Worm (Caenorhabditis elegans) whole organism, L3 larva: ENCODE measurements around the gene F45B8.5.
A peak's percentile ranks its signal among the peaks of the same experiment; 100 is the strongest.

ENCODE experiments used
- R02D3.7 ChIP-seq: fragments of 150-350 bp; optimal IDR thresholded peaks from 2 replicates; lab custom pipeline; 2014; ENCODE audit warnings: missing biosample characterization, missing genetic modification characterization
- ZK546.5 ChIP-seq: sonication (generic microtip); optimal IDR thresholded peaks from 2 replicates; lab custom pipeline; 2017; ENCODE audit warnings: missing biosample characterization, missing genetic modification characterization
- aly-2 ChIP-seq: fragments of 150-350 bp; optimal IDR thresholded peaks from 2 replicates; lab custom pipeline; 2014; ENCODE audit warnings: missing biosample characterization, missing genetic modification characterization
- ama-1 ChIP-seq: fragments of 150-350 bp; optimal IDR thresholded peaks from 2 replicates; lab custom pipeline; 2018
- ceh-16 ChIP-seq: sonication (generic microtip); optimal IDR thresholded peaks from 2 replicates; lab custom pipeline; 2017; ENCODE audit warnings: missing biosample characterization, missing genetic modification characterization
- ceh-28 ChIP-seq: fragments of 150-350 bp; optimal IDR thresholded peaks from 2 replicates; lab custom pipeline; 2014; ENCODE audit warnings: missing biosample characterization, missing genetic modification reagents, missing genetic modification characterization
- ceh-82 ChIP-seq: fragments of 150-350 bp; optimal IDR thresholded peaks from 2 replicates; lab custom pipeline; 2014; ENCODE audit warnings: missing biosample characterization, missing genetic modification characterization
- ceh-9 ChIP-seq: sonication (generic microtip); optimal IDR thresholded peaks from 2 replicates; lab custom pipeline; 2018; ENCODE audit warnings: missing biosample characterization, missing genetic modification characterization
- daf-12 ChIP-seq: fragments of 150-350 bp; optimal IDR thresholded peaks from 2 replicates; lab custom pipeline; 2014; ENCODE audit warnings: missing biosample characterization, missing genetic modification reagents, missing genetic modification characterization
- egl-27 ChIP-seq: sonication (generic microtip); optimal IDR thresholded peaks from 4 replicates; lab custom pipeline; 2017; ENCODE audit warnings: missing biosample characterization, missing genetic modification reagents, missing genetic modification characterization
- egl-5 ChIP-seq: fragments of 150-350 bp; optimal IDR thresholded peaks from 2 replicates; lab custom pipeline; 2017; ENCODE audit warnings: missing biosample characterization, missing genetic modification reagents, missing genetic modification characterization, inconsistent platforms
- elt-1 ChIP-seq: fragments of 150-350 bp; optimal IDR thresholded peaks from 2 replicates; lab custom pipeline; 2014; ENCODE audit warnings: missing biosample characterization, missing genetic modification characterization
- elt-2 ChIP-seq: sonication (generic microtip); optimal IDR thresholded peaks from 2 replicates; lab custom pipeline; 2016; ENCODE audit warnings: missing genetic modification reagents, mild to moderate bottlenecking, missing genetic modification characterization, missing compliant biosample characterization
- elt-3 ChIP-seq, 3 experiments: fragments of 150-350 bp in 1 of 3; sonication (generic microtip) in 2 of 3; optimal IDR thresholded peaks; 2 replicates in 2 of 3; 4 replicates in 1 of 3; lab custom pipeline; 2014 to 2017; ENCODE audit warnings: missing biosample characterization in 3 of 3, missing genetic modification characterization in 3 of 3
- eor-1 ChIP-seq, 2 experiments: fragments of 150-350 bp; optimal IDR thresholded peaks; 2 replicates each; lab custom pipeline; 2014 to 2018; ENCODE audit warnings: missing biosample characterization in 2 of 2, missing genetic modification characterization in 2 of 2
- fkh-10 ChIP-seq: sonication (generic microtip); optimal IDR thresholded peaks from 2 replicates; lab custom pipeline; 2017; ENCODE audit warnings: missing biosample characterization, missing genetic modification reagents, missing genetic modification characterization
- fkh-2 ChIP-seq: fragments of 150-350 bp; optimal IDR thresholded peaks from 2 replicates; lab custom pipeline; 2014; ENCODE audit warnings: missing biosample characterization, missing genetic modification reagents, missing genetic modification characterization
- fos-1 ChIP-seq: fragments of 150-350 bp; optimal IDR thresholded peaks from 2 replicates; lab custom pipeline; 2014; ENCODE audit warnings: missing biosample characterization, missing genetic modification characterization
- hmg-11 ChIP-seq: sonication (generic microtip); optimal IDR thresholded peaks from 2 replicates; lab custom pipeline; 2016; ENCODE audit warnings: missing genetic modification characterization, missing compliant biosample characterization
- jun-1 ChIP-seq: fragments of 150-350 bp; optimal IDR thresholded peaks from 2 replicates; lab custom pipeline; 2014; ENCODE audit warnings: missing biosample characterization, missing genetic modification reagents, missing genetic modification characterization
- lin-15B ChIP-seq: fragments of 150-350 bp; optimal IDR thresholded peaks from 2 replicates; lab custom pipeline; 2014; ENCODE audit warnings: missing biosample characterization, missing genetic modification characterization
- lin-39 ChIP-seq: fragments of 150-350 bp; optimal IDR thresholded peaks from 2 replicates; lab custom pipeline; 2018; ENCODE audit warnings: missing biosample characterization, missing genetic modification reagents, missing genetic modification characterization
- lsy-12 ChIP-seq: sonication (generic microtip); optimal IDR thresholded peaks from 2 replicates; lab custom pipeline; 2016; ENCODE audit warnings: mild to moderate bottlenecking, missing genetic modification characterization, missing compliant biosample characterization
- mdl-1 ChIP-seq: fragments of 150-350 bp; optimal IDR thresholded peaks from 2 replicates; lab custom pipeline; 2014; ENCODE audit warnings: missing biosample characterization, missing genetic modification characterization
- mml-1 ChIP-seq: fragments of 150-350 bp; sonication (generic microtip); optimal IDR thresholded peaks from 3 replicates; lab custom pipeline; 2014; ENCODE audit warnings: missing biosample characterization, missing genetic modification characterization
- nfya-1 ChIP-seq: sonication (generic microtip); optimal IDR thresholded peaks from 2 replicates; lab custom pipeline; 2017; ENCODE audit warnings: missing genetic modification characterization, mild to moderate bottlenecking, missing compliant biosample characterization, antibody characterized with exemption, moderate library complexity; ENCODE audit not compliant: insufficient read depth
- nhr-11 ChIP-seq: fragments of 150-350 bp; optimal IDR thresholded peaks from 2 replicates; lab custom pipeline; 2014; ENCODE audit warnings: missing biosample characterization, missing genetic modification characterization
- nhr-12 ChIP-seq: fragments of 150-350 bp; optimal IDR thresholded peaks from 2 replicates; lab custom pipeline; 2014; ENCODE audit warnings: missing biosample characterization, missing genetic modification characterization
- nhr-23 ChIP-seq: fragments of 150-350 bp; optimal IDR thresholded peaks from 2 replicates; lab custom pipeline; 2014; ENCODE audit warnings: missing biosample characterization, missing genetic modification reagents, missing genetic modification characterization
- nhr-237 ChIP-seq: fragments of 150-350 bp; optimal IDR thresholded peaks from 2 replicates; lab custom pipeline; 2014; ENCODE audit warnings: missing biosample characterization, missing genetic modification characterization
- nhr-25 ChIP-seq: sonication (generic microtip); optimal IDR thresholded peaks from 2 replicates; lab custom pipeline; 2017; ENCODE audit warnings: missing biosample characterization, missing genetic modification characterization
- nhr-28 ChIP-seq: fragments of 150-350 bp; optimal IDR thresholded peaks from 2 replicates; lab custom pipeline; 2014; ENCODE audit warnings: missing biosample characterization, missing genetic modification characterization
- nhr-43 ChIP-seq: sonication (generic microtip); optimal IDR thresholded peaks from 2 replicates; lab custom pipeline; 2016; ENCODE audit warnings: mild to moderate bottlenecking, missing genetic modification characterization, missing compliant biosample characterization; ENCODE audit not compliant: poor library complexity, severe bottlenecking
- nhr-67 ChIP-seq: fragments of 150-350 bp; optimal IDR thresholded peaks from 2 replicates; lab custom pipeline; 2014; ENCODE audit warnings: missing biosample characterization, missing genetic modification characterization
- nhr-76 ChIP-seq: fragments of 150-350 bp; sonication (generic microtip); optimal IDR thresholded peaks from 5 replicates; lab custom pipeline; 2014; ENCODE audit warnings: missing biosample characterization, missing genetic modification characterization
- nhr-77 ChIP-seq: fragments of 150-350 bp; optimal IDR thresholded peaks from 2 replicates; lab custom pipeline; 2014; ENCODE audit warnings: missing biosample characterization, missing genetic modification characterization
- pha-4 ChIP-seq: fragments of 150-350 bp; optimal IDR thresholded peaks from 2 replicates; lab custom pipeline; 2014; ENCODE audit warnings: missing biosample characterization, missing genetic modification reagents, missing genetic modification characterization
- pqm-1 ChIP-seq: fragments of 150-350 bp; optimal IDR thresholded peaks from 2 replicates; lab custom pipeline; 2017; ENCODE audit warnings: missing biosample characterization, missing genetic modification characterization, inconsistent platforms
- sea-2 ChIP-seq: fragments of 150-350 bp; sonication (generic microtip); optimal IDR thresholded peaks from 4 replicates; lab custom pipeline; 2014; ENCODE audit warnings: missing biosample characterization, missing genetic modification reagents, missing genetic modification characterization
- skn-1 ChIP-seq: fragments of 150-350 bp; optimal IDR thresholded peaks from 2 replicates; lab custom pipeline; 2014; ENCODE audit warnings: missing biosample characterization, missing genetic modification characterization
- snpc-4 ChIP-seq: fragments of 150-350 bp; optimal IDR thresholded peaks from 2 replicates; lab custom pipeline; 2014; ENCODE audit warnings: missing biosample characterization, missing genetic modification characterization
- tbx-2 ChIP-seq: sonication (generic microtip); optimal IDR thresholded peaks from 2 replicates; lab custom pipeline; 2016; ENCODE audit warnings: mild to moderate bottlenecking, missing genetic modification characterization, missing compliant biosample characterization
- unc-39 ChIP-seq: sonication (generic microtip); optimal IDR thresholded peaks from 4 replicates; lab custom pipeline; 2017; ENCODE audit warnings: missing biosample characterization, missing genetic modification characterization
- unc-62 ChIP-seq: fragments of 150-350 bp; sonication (generic microtip); optimal IDR thresholded peaks from 4 replicates; lab custom pipeline; 2014; ENCODE audit warnings: missing biosample characterization, missing genetic modification reagents, missing genetic modification characterization
- zag-1 ChIP-seq: fragments of 150-350 bp; optimal IDR thresholded peaks from 2 replicates; lab custom pipeline; 2014; ENCODE audit warnings: missing biosample characterization, missing genetic modification characterization
- ztf-11 ChIP-seq: fragments of 150-350 bp; optimal IDR thresholded peaks from 2 replicates; lab custom pipeline; 2014; ENCODE audit warnings: missing biosample characterization, missing genetic modification characterization
- ztf-4 ChIP-seq: fragments of 150-350 bp; optimal IDR thresholded peaks from 2 replicates; lab custom pipeline; 2014; ENCODE audit warnings: missing biosample characterization, missing genetic modification characterization

The F45B8.5 gene

ce11 chrX:14973085-14973484, 7.2 kb downstream of the F45B8.5 start:
- TF ChIP-seq lin-15B (tag; lab: Kevin White, UChicago): no peak
- TF ChIP-seq unc-39 (tag; lab: Kevin White, UChicago): no peak
- no peak for TF ChIP-seq nhr-25 (tag; lab: Kevin White, UChicago)
- no peak for TF ChIP-seq ztf-4 (tag; lab: Kevin White, UChicago)
- TF ChIP-seq ceh-9 (tag; lab: Kevin White, UChicago): no peak
- no peak for TF ChIP-seq pqm-1 (tag; lab: Kevin White, UChicago)
- no peak for TF ChIP-seq nhr-77 (tag; lab: Kevin White, UChicago)
- TF ChIP-seq nhr-76 (tag; lab: Kevin White, UChicago): no peak
- TF ChIP-seq mml-1 (tag; lab: Kevin White, UChicago): no peak
- TF ChIP-seq fos-1 (tag; lab: Kevin White, UChicago): no peak

ce11 chrX:14975467-14976167, 9.8 kb downstream of the F45B8.5 start, which contains the start of gene F20D1.3:
Gene F20D1.3 (plus strand): TSS chrX:14976117.
- no peak for TF ChIP-seq nhr-12 (tag; lab: Kevin White, UChicago)
- no peak for TF ChIP-seq nhr-11
- no peak for TF ChIP-seq nhr-237 (tag; lab: Kevin White, UChicago)
- peak; percentile 55 for TF ChIP-seq pha-4
- no peak for TF ChIP-seq egl-27 (tag; lab: Kevin White, UChicago)
- TF ChIP-seq fkh-10 (GFP tag; lab: Kevin White, UChicago): no peak
- peak; percentile 79 for TF ChIP-seq egl-5 (tag; lab: Kevin White, UChicago)
- TF ChIP-seq nhr-28: no peak
- no peak for TF ChIP-seq elt-1
- TF ChIP-seq nhr-23: peak; percentile 76
- no peak for TF ChIP-seq R02D3.7
- TF ChIP-seq fkh-2 (tag; lab: Kevin White, UChicago): no peak
- peak; percentile 20 for TF ChIP-seq lin-15B (tag; lab: Kevin White, UChicago)
- TF ChIP-seq nhr-43: peak; percentile 41
- no peak for TF ChIP-seq aly-2
- TF ChIP-seq snpc-4 (tag; lab: Kevin White, UChicago): peak; percentile 42
- no peak for TF ChIP-seq ztf-11 (tag; lab: Kevin White, UChicago)
- TF ChIP-seq nhr-25 (tag; lab: Kevin White, UChicago): peak; percentile 58
- no peak for TF ChIP-seq ceh-16
- TF ChIP-seq hmg-11 (tag; lab: Kevin White, UChicago): peak; percentile 64
- no peak for TF ChIP-seq unc-39 (tag; lab: Kevin White, UChicago)
- no peak for TF ChIP-seq nhr-77 (tag; lab: Kevin White, UChicago)
- TF ChIP-seq unc-62: no peak
- no peak for TF ChIP-seq nhr-76 (tag; lab: Kevin White, UChicago)
- peak; percentile 49 for TF ChIP-seq skn-1 (tag; lab: Kevin White, UChicago)
- TF ChIP-seq mml-1 (tag; lab: Kevin White, UChicago): no peak
- no peak for TF ChIP-seq tbx-2 (tag; lab: Kevin White, UChicago)
- TF ChIP-seq mdl-1 (tag; lab: Kevin White, UChicago): peak; percentile 9
- TF ChIP-seq lin-39 (tag; lab: Kevin White, UChicago): peak; percentile 46
- TF ChIP-seq zag-1: no peak
- peak; percentile 24 for TF ChIP-seq elt-2 (tag; lab: Kevin White, UChicago)
- no peak for TF ChIP-seq lsy-12 (tag; lab: Kevin White, UChicago)
- no peak for TF ChIP-seq eor-1 (tag; optimal IDR thresholded peaks at IDR 0.05; lab: Kevin White, UChicago)
- no peak for TF ChIP-seq ztf-4 (tag; lab: Kevin White, UChicago)
- peak; percentile 76 for TF ChIP-seq ceh-28 (tag; lab: Kevin White, UChicago)
- no peak for TF ChIP-seq daf-12 (tag; lab: Kevin White, UChicago)
- no peak for TF ChIP-seq pqm-1 (tag; lab: Kevin White, UChicago)
- no peak for TF ChIP-seq ceh-82 (tag; lab: Kevin White, UChicago)
- TF ChIP-seq nfya-1: peak; percentile 64
- no peak for TF ChIP-seq nhr-67 (tag; lab: Kevin White, UChicago)
- TF ChIP-seq ceh-9 (tag; lab: Kevin White, UChicago): no peak
- TF ChIP-seq ZK546.5 (tag; lab: Kevin White, UChicago): no peak
- no peak for TF ChIP-seq sea-2 (GFP tag; lab: Kevin White, UChicago)
- peak; percentile 74 for TF ChIP-seq jun-1 (tag; lab: Kevin White, UChicago)
- peak; percentile 95 for TF ChIP-seq fos-1 (tag; lab: Kevin White, UChicago)
- TF ChIP-seq elt-3 (tag; optimal IDR thresholded peaks at IDR 0.05; lab: Kevin White, UChicago): no peak
- TF ChIP-seq ama-1 (lab: Kevin White, UChicago): peak; percentile 12
- TF ChIP-seq, all 47 proteins: peak for 17
